Worm (Caenorhabditis elegans): Measurements from ENCODE around the gene glna-2.

glna-2 gene

DNA sequence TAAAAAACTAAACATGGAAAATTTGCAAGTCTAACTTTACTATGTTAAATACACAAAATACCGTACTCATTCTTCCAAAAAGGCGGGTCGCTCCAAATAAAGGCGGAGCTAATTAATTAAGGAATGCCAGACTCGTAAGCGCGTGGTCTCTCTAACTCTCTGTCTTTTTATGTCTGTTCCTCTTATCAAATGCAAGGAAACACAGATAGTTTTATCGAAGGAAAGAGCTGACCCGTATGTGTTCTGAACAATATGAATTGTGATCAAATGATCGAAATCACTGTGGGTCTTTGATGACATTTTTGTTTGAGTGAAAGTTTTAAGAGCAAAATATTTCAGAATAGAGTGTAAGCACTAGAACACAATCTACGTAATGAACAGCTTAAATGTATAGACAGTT is 7.0 kb upstream of the glna-2 start:
- TF ChIP-seq nhr-80 (tag; optimal IDR thresholded peaks at IDR 0.05) (peak; percentile 89), T26A5.8 (tag; optimal IDR thresholded peaks at IDR 0.05) (no peak)

DNA sequence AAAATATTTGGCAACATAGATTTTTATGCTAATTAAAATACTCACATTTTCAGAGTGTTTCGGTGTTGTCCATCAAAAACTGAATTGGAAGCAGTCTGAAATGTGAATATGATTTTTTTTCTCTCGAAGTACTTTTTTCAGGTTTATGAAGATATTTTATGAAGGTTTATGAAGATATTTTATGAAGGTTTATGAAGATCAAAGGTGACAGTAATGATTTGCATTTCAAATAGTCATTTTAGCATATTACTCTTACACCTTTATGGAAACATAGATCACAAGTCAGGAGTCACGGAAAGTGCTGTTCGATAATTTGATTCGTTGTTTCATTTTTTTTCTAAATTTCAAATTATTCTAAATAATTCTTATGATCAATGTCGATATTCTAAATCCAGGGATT is 4.3 kb upstream of the glna-2 start, which contains the start of gene pgp-11:
Gene pgp-11, minus strand, starts transcription at position 101 of the 400 bp plus-strand sequence.
- no peak for TF ChIP-seq rec-8 (tag; optimal IDR thresholded peaks at IDR 0.05)
- no peak for TF ChIP-seq zim-3 (tag; optimal IDR thresholded peaks at IDR 0.05)
- no peak for TF ChIP-seq attf-3 (GFP tag; conservative IDR thresholded peaks at IDR 0.05)
- TF ChIP-seq sptf-2 (GFP tag; optimal IDR thresholded peaks at IDR 0.05): no peak
- no peak for TF ChIP-seq nhr-120 (GFP tag; IDR thresholded peaks at IDR 0.05)
- no peak for TF ChIP-seq efl-1 (GFP tag; optimal IDR thresholded peaks at IDR 0.05)
- TF ChIP-seq ztf-3 (GFP tag; optimal IDR thresholded peaks at IDR 0.05): no peak
- no peak for TF ChIP-seq ceh-100 (GFP tag; IDR thresholded peaks at IDR 0.05)
- TF ChIP-seq lag-1 (GFP tag; IDR thresholded peaks at IDR 0.05): no peak
- no peak for TF ChIP-seq ceh-27 (GFP tag; optimal IDR thresholded peaks at IDR 0.05)
- TF ChIP-seq ztf-26 (tag; optimal IDR thresholded peaks at IDR 0.05): no peak
- TF ChIP-seq F52B5.7 (tag; optimal IDR thresholded peaks at IDR 0.05): no peak
- no peak for TF ChIP-seq mes-4 (tag; optimal IDR thresholded peaks at IDR 0.05)
- TF ChIP-seq unc-130 (GFP tag; optimal IDR thresholded peaks at IDR 0.05): no peak
- no peak for TF ChIP-seq F23B12.7 (tag; optimal IDR thresholded peaks at IDR 0.05; ENCODE audit: insufficient read depth)
- no peak for TF ChIP-seq B0019.2 (GFP tag; conservative IDR thresholded peaks at IDR 0.05)
- no peak for TF ChIP-seq akir-1 (GFP tag; optimal IDR thresholded peaks at IDR 0.05)
- no peak for TF ChIP-seq hlh-26 (GFP tag; conservative IDR thresholded peaks at IDR 0.05)
- no peak for TF ChIP-seq K12H6.12 (tag; optimal IDR thresholded peaks at IDR 0.05)

DNA sequence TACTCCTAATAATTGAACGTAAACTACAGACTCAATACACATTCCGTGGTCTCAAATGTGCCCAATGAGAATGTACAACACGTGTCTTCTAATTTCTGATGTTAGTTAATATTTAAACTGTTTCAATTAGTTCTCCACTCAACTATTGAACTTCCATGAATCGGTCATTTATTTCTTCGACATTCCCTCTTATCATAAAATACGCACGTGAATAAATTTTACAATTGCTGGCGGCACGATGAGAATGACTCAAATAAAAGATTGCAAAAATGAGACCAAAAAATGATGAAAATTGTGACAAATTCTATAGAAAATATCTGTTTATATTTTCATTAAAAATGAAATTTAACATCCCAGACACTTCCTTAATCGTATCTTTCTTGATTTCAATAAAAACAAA is 3.7 kb upstream of the glna-2 start:
- TF ChIP-seq ama-1 (optimal IDR thresholded peaks at IDR 0.05): no peak
- TF ChIP-seq ama-1 (GFP tag; optimal IDR thresholded peaks at IDR 0.05): no peak
- TF ChIP-seq K12H6.12 (tag; optimal IDR thresholded peaks at IDR 0.05): no peak
- TF ChIP-seq F52B5.7 (tag; optimal IDR thresholded peaks at IDR 0.05): no peak
- TF ChIP-seq nhr-80 (tag; optimal IDR thresholded peaks at IDR 0.05): peak; percentile 10

DNA sequence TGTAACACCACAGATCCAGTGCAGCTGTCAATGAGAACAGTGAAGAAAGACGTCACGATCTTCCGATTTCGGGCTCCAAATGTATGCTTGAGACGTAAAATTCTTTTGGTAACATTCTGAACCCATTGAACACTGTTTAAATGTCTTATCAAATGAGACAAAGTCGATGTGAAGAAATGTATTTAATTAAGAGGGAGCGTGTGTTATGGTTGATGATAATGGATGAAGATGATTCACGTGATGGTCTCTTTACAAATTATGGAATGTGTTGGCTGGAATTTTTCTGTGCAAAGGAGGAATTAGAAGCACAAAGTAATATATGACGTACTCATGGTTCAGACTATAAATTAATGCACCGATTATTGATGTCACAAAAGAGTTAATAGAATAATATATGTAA is 1.5 kb upstream of the glna-2 start:
- TF ChIP-seq efl-1 (GFP tag; optimal IDR thresholded peaks at IDR 0.05) (no peak), F52B5.7 (tag; optimal IDR thresholded peaks at IDR 0.05) (no peak), athp-1 (tag; optimal IDR thresholded peaks at IDR 0.05) (no peak), mes-4 (tag; optimal IDR thresholded peaks at IDR 0.05) (no peak), hmg-20 (GFP tag; IDR thresholded peaks at IDR 0.05) (no peak), lsy-27 (tag; optimal IDR thresholded peaks at IDR 0.05; ENCODE audit: borderline replicate concordance, insufficient read depth) (no peak), F57A8.1 (GFP tag; optimal IDR thresholded peaks at IDR 0.05) (no peak), snpc-4 (GFP tag; optimal IDR thresholded peaks at IDR 0.05) (no peak), snpc-4 (tag; optimal IDR thresholded peaks at IDR 0.05) (no peak), nhr-120 (GFP tag; IDR thresholded peaks at IDR 0.05) (no peak), Y53F4B.3 (GFP tag; IDR thresholded peaks at IDR 0.05) (no peak)

DNA sequence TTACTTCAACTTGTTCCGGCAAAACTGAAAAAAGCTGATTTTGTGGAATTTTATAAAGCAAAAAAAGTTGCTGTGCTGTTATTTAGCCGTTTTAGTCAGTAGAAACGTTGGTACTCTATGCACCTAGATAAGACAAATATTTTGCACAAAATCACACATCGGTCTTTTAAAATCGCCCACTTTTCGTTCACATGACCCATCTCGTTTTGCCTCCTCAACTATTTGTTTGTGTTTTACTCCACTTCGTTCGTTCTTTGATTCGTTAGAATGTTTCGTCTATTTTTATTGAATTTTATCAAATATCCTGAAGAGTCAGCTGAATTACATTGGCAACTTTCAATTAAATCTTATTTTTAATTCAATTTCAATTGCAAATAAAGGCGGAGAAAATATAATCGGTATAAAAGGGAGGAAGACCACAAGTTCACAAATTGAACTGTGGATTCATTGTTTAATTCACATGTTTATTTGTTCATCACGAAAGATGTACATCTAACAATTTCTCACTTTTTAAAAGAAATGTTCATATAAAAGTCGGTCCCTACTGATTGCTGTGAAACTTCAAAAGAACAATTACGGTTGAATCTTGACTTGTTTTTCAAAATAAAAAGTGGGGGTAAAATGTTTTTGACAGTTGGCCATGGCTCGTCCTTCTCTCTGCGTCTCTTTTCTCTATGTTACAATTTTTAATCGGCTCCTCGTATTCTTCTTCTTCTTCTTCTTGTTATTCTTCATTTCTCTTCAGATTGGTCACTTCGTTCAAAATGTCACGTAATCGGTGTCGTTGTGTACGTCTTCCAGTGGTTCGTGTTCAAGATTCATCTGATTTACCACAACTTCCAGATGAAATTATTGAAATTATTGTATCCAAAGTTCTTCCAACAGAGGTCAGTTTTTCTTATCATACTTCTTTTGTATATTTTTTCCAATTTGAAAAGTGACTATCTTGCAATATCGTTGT is 3.9 kb downstream of the glna-2 start, which contains the start of gene DH11.2:
Gene DH11.2, plus strand, starts transcription at position 746 of the 961 bp plus-strand sequence.
- TF ChIP-seq unc-130 (GFP tag; optimal IDR thresholded peaks at IDR 0.05): no peak
- TF ChIP-seq mcd-1 (GFP tag; IDR thresholded peaks at IDR 0.05): no peak
- no peak for TF ChIP-seq pbrm-1 (GFP tag; IDR thresholded peaks at IDR 0.05)
- TF ChIP-seq ama-1 (optimal IDR thresholded peaks at IDR 0.05): peak; percentile 84
- TF ChIP-seq ama-1 (GFP tag; optimal IDR thresholded peaks at IDR 0.05): no peak
- TF ChIP-seq nhr-80 (tag; optimal IDR thresholded peaks at IDR 0.05): peak; percentile 42
- TF ChIP-seq B0336.3 (GFP tag; IDR thresholded peaks at IDR 0.05): no peak
- TF ChIP-seq hlh-26 (GFP tag; conservative IDR thresholded peaks at IDR 0.05): no peak
- no peak for TF ChIP-seq ceh-79 (tag; optimal IDR thresholded peaks at IDR 0.05)
- peak; percentile 15 for TF ChIP-seq tlf-1 (GFP tag; optimal IDR thresholded peaks at IDR 0.05)

All from whole organism, young adult.